Fruit fly (Drosophila melanogaster) whole organism, embryonic: ENCODE data around the gene CG6726.

Experiments
- Antp ChIP-seq: fragments of 200-800 bp; sonication (Bioruptor generic); optimal IDR thresholded peaks from 3 replicates; lab custom pipeline; 2016; ENCODE audit warnings: missing biosample characterization, missing genetic modification characterization
- Blimp-1 ChIP-seq: fragments of 200-800 bp; sonication (Bioruptor generic); optimal IDR thresholded peaks from 3 replicates; lab custom pipeline; 2018; ENCODE audit warnings: missing biosample characterization, missing genetic modification characterization, mild to moderate bottlenecking, moderate library complexity, missing genetic modification reagents
- CG1024 ChIP-seq: fragments of 200-800 bp; sonication (Bioruptor generic); IDR thresholded peaks from 2 replicates; pipeline ENCODE4 v1.3.6; 2022; ENCODE audit warnings: missing biosample characterization, missing genetic modification characterization
- CG10267 ChIP-seq: fragments of 200-800 bp; sonication (Bioruptor generic); optimal IDR thresholded peaks from 2 replicates; lab custom pipeline; 2018; ENCODE audit warnings: missing biosample characterization, mild to moderate bottlenecking, missing genetic modification characterization, moderate library complexity
- CG12391 ChIP-seq: fragments of 200-800 bp; sonication (Bioruptor generic); optimal IDR thresholded peaks from 3 replicates; lab custom pipeline; 2018; ENCODE audit warnings: missing biosample characterization, mild to moderate bottlenecking, missing genetic modification characterization, moderate library complexity
- CG12942 ChIP-seq: fragments of 200-800 bp; sonication (Bioruptor generic); optimal IDR thresholded peaks from 3 replicates; lab custom pipeline; 2016; ENCODE audit warnings: missing biosample characterization, missing genetic modification characterization
- CG15073 ChIP-seq: fragments of 200-800 bp; sonication (Bioruptor generic); optimal IDR thresholded peaks from 2 replicates; lab custom pipeline; 2016; ENCODE audit warnings: missing biosample characterization, missing genetic modification characterization
- CG17328 ChIP-seq: fragments of 200-800 bp; sonication (Bioruptor generic); IDR thresholded peaks from 2 replicates; pipeline ENCODE4 v1.3.6; 2022; ENCODE audit warnings: missing biosample characterization, missing genetic modification characterization
- CG17829 ChIP-seq: fragments of 200-800 bp; optimal IDR thresholded peaks from 2 replicates; lab custom pipeline; 2019; ENCODE audit warnings: missing biosample characterization, mild to moderate bottlenecking, missing genetic modification characterization, moderate library complexity
- CG34422 ChIP-seq: fragments of 200-800 bp; sonication (Bioruptor generic); IDR thresholded peaks from 3 replicates; pipeline ENCODE4 v1.3.6; 2022; ENCODE audit warnings: missing biosample characterization, missing genetic modification characterization
- CG3995 ChIP-seq: fragments of 200-800 bp; sonication (Bioruptor generic); optimal IDR thresholded peaks from 3 replicates; lab custom pipeline; 2016; ENCODE audit warnings: missing biosample characterization, missing genetic modification characterization
- CG4424 ChIP-seq: fragments of 200-800 bp; sonication (Bioruptor generic); optimal IDR thresholded peaks from 3 replicates; lab custom pipeline; 2016; ENCODE audit warnings: missing biosample characterization, missing genetic modification characterization
- CG7357 ChIP-seq: fragments of 200-800 bp; sonication (Bioruptor generic); IDR thresholded peaks from 3 replicates; pipeline ENCODE4 v1.3.6; 2022; ENCODE audit warnings: missing biosample characterization, missing genetic modification characterization
- CG7928 ChIP-seq: fragments of 200-800 bp; sonication (Bioruptor generic); optimal IDR thresholded peaks from 2 replicates; lab custom pipeline; 2017; ENCODE audit warnings: missing biosample characterization, mild to moderate bottlenecking, missing genetic modification characterization
- CG7963 ChIP-seq: fragments of 200-800 bp; sonication (Bioruptor generic); IDR thresholded peaks from 3 replicates; pipeline ENCODE4 v1.3.6; 2022; ENCODE audit warnings: missing biosample characterization, missing genetic modification characterization; ENCODE audit not compliant: partially characterized antibody
- CG9817 ChIP-seq: fragments of 200-800 bp; sonication (Bioruptor generic); optimal IDR thresholded peaks from 2 replicates; lab custom pipeline; 2018; ENCODE audit warnings: missing biosample characterization, mild to moderate bottlenecking, missing genetic modification characterization, moderate library complexity
- CrebB ChIP-seq: fragments of 200-800 bp; sonication (Bioruptor generic); optimal IDR thresholded peaks from 3 replicates; lab custom pipeline; 2018; ENCODE audit warnings: missing biosample characterization, mild to moderate bottlenecking, missing genetic modification characterization
- Deaf1 ChIP-seq: fragments of 200-800 bp; optimal IDR thresholded peaks from 3 replicates; lab custom pipeline; 2019; ENCODE audit warnings: missing biosample characterization, mild to moderate bottlenecking, missing genetic modification characterization, moderate library complexity
- Dek ChIP-seq: fragments of 200-800 bp; sonication (Bioruptor generic); optimal IDR thresholded peaks from 3 replicates; lab custom pipeline; 2019; ENCODE audit warnings: missing biosample characterization, mild to moderate bottlenecking, missing genetic modification characterization, moderate library complexity
- Ets97D ChIP-seq: fragments of 200-800 bp; sonication (Bioruptor generic); optimal IDR thresholded peaks from 3 replicates; lab custom pipeline; 2016; ENCODE audit warnings: missing biosample characterization, missing genetic modification characterization
- Fer1 ChIP-seq: fragments of 200-800 bp; sonication (Bioruptor generic); optimal IDR thresholded peaks from 2 replicates; lab custom pipeline; 2017; ENCODE audit warnings: missing biosample characterization, mild to moderate bottlenecking, missing genetic modification characterization
- H15 ChIP-seq: fragments of 200-800 bp; sonication (Bioruptor generic); IDR thresholded peaks from 3 replicates; pipeline ENCODE4 v1.3.6; 2022; ENCODE audit warnings: missing biosample characterization, missing genetic modification characterization
- MESR4 ChIP-seq: fragments of 200-800 bp; sonication (Bioruptor generic); optimal IDR thresholded peaks from 2 replicates; lab custom pipeline; 2018; ENCODE audit warnings: missing biosample characterization, mild to moderate bottlenecking, missing genetic modification characterization, moderate library complexity
- Med ChIP-seq: fragments of 200-800 bp; sonication (Bioruptor generic); peaks from one replicate; lab custom pipeline; 2016; ENCODE audit warnings: missing biosample characterization, missing genetic modification characterization, mild to moderate bottlenecking, inconsistent platforms, moderate library complexity
- NC2β ChIP-seq: fragments of 200-800 bp; sonication (Bioruptor generic); optimal IDR thresholded peaks from 2 replicates; lab custom pipeline; 2016; ENCODE audit warnings: missing biosample characterization, missing genetic modification characterization
- Neu2 ChIP-seq: fragments of 200-800 bp; sonication (Bioruptor generic); optimal IDR thresholded peaks from 3 replicates; lab custom pipeline; 2016; ENCODE audit warnings: missing biosample characterization, missing genetic modification characterization, borderline replicate concordance
- Oli ChIP-seq: fragments of 200-800 bp; sonication (Bioruptor generic); optimal IDR thresholded peaks from 2 replicates; lab custom pipeline; 2018; ENCODE audit warnings: missing biosample characterization, mild to moderate bottlenecking, missing genetic modification characterization, moderate library complexity
- PHDP ChIP-seq: fragments of 200-800 bp; sonication (Bioruptor generic); optimal IDR thresholded peaks from 3 replicates; lab custom pipeline; 2018; ENCODE audit warnings: missing biosample characterization, mild to moderate bottlenecking, missing genetic modification characterization, moderate library complexity
- Ptx1 ChIP-seq: fragments of 200-800 bp; sonication (Bioruptor generic); IDR thresholded peaks from 2 replicates; pipeline ENCODE4 v1.3.6; 2022; ENCODE audit warnings: missing biosample characterization, missing genetic modification characterization
- Rx ChIP-seq: fragments of 200-800 bp; sonication (Bioruptor generic); IDR thresholded peaks from 2 replicates; pipeline ENCODE4 v1.3.6; 2022; ENCODE audit warnings: missing biosample characterization, missing genetic modification characterization
- Sox100B ChIP-seq: fragments of 200-800 bp; sonication (Bioruptor generic); optimal IDR thresholded peaks from 3 replicates; lab custom pipeline; 2018; ENCODE audit warnings: missing biosample characterization, mild to moderate bottlenecking, missing genetic modification characterization
- Sox102F ChIP-seq: fragments of 200-800 bp; sonication (Bioruptor generic); optimal IDR thresholded peaks from 2 replicates; lab custom pipeline; 2018; ENCODE audit warnings: missing biosample characterization, mild to moderate bottlenecking, missing genetic modification characterization, moderate library complexity
- bab2 ChIP-seq: fragments of 200-800 bp; sonication (Bioruptor generic); optimal IDR thresholded peaks from 2 replicates; lab custom pipeline; 2016; ENCODE audit warnings: missing biosample characterization, missing genetic modification characterization
- bbx ChIP-seq: fragments of 200-800 bp; sonication (Bioruptor generic); IDR thresholded peaks from 2 replicates; pipeline ENCODE4 v1.3.6; 2022; ENCODE audit warnings: missing biosample characterization, missing genetic modification characterization; ENCODE audit not compliant: partially characterized antibody
- cad ChIP-seq: fragments of >200 bp; optimal IDR thresholded peaks from 2 replicates; lab custom pipeline; 2017; ENCODE audit warnings: missing biosample characterization, missing genetic modification characterization
- dan ChIP-seq: fragments of 200-800 bp; sonication (Bioruptor generic); IDR thresholded peaks from 2 replicates; pipeline ENCODE4 v1.3.6; 2022; ENCODE audit warnings: missing biosample characterization, missing genetic modification characterization
- en ChIP-seq: fragments of 200-800 bp; sonication (Bioruptor generic); optimal IDR thresholded peaks from 2 replicates; lab custom pipeline; 2016; ENCODE audit warnings: missing biosample characterization, missing genetic modification characterization
- gce ChIP-seq: fragments of 200-800 bp; sonication (Bioruptor generic); IDR thresholded peaks from 3 replicates; pipeline ENCODE4 v1.3.6; 2022; ENCODE audit warnings: missing biosample characterization, missing genetic modification characterization
- gcm ChIP-seq: fragments of 200-800 bp; sonication (Bioruptor generic); optimal IDR thresholded peaks from 2 replicates; lab custom pipeline; 2019; ENCODE audit warnings: missing biosample characterization, mild to moderate bottlenecking, missing genetic modification characterization, moderate library complexity
- grau ChIP-seq: fragments of 200-800 bp; optimal IDR thresholded peaks from 3 replicates; lab custom pipeline; 2019; ENCODE audit warnings: missing biosample characterization, mild to moderate bottlenecking, missing genetic modification characterization, moderate library complexity
- lbe ChIP-seq: fragments of 200-800 bp; sonication (Bioruptor generic); optimal IDR thresholded peaks from 2 replicates; lab custom pipeline; 2016; ENCODE audit warnings: missing biosample characterization, mild to moderate bottlenecking, missing genetic modification characterization
- org-1 ChIP-seq: fragments of 200-800 bp; sonication (Bioruptor generic); optimal IDR thresholded peaks from 2 replicates; lab custom pipeline; 2017; ENCODE audit warnings: missing biosample characterization, missing genetic modification characterization
- peb ChIP-seq: fragments of 200-800 bp; sonication (Bioruptor generic); IDR thresholded peaks from 2 replicates; pipeline ENCODE4 v1.3.6; 2022; ENCODE audit warnings: missing biosample characterization, missing genetic modification characterization
- run ChIP-seq: fragments of 200-800 bp; sonication (Bioruptor generic); optimal IDR thresholded peaks from 3 replicates; lab custom pipeline; 2018; ENCODE audit warnings: missing biosample characterization, mild to moderate bottlenecking, missing genetic modification characterization
- sens-2 ChIP-seq: fragments of 200-800 bp; sonication (Bioruptor generic); IDR thresholded peaks from 2 replicates; pipeline ENCODE4 v1.3.6; 2022; ENCODE audit warnings: missing biosample characterization, missing genetic modification characterization
- seq ChIP-seq: fragments of 200-800 bp; sonication (Bioruptor generic); IDR thresholded peaks from 2 replicates; pipeline ENCODE4 v1.3.6; 2022; ENCODE audit warnings: missing biosample characterization, missing genetic modification characterization
- sima ChIP-seq: fragments of 200-800 bp; sonication (Bioruptor generic); optimal IDR thresholded peaks from 2 replicates; lab custom pipeline; 2016; ENCODE audit warnings: missing biosample characterization, missing genetic modification characterization
- sr ChIP-seq: fragments of 200-800 bp; sonication (Bioruptor generic); IDR thresholded peaks from 3 replicates; pipeline ENCODE4 v1.3.6; 2022; ENCODE audit warnings: missing biosample characterization, missing genetic modification characterization
- tx ChIP-seq: fragments of 200-800 bp; sonication (Bioruptor generic); optimal IDR thresholded peaks from 2 replicates; lab custom pipeline; 2016; ENCODE audit warnings: missing biosample characterization, missing genetic modification characterization
- unpg ChIP-seq: fragments of 200-800 bp; sonication (Bioruptor generic); optimal IDR thresholded peaks from 3 replicates; lab custom pipeline; 2018; ENCODE audit warnings: missing biosample characterization, mild to moderate bottlenecking, missing genetic modification characterization, moderate library complexity
- wdn ChIP-seq: fragments of 200-800 bp; sonication (Bioruptor generic); IDR thresholded peaks from 2 replicates; pipeline ENCODE4 v1.3.6; 2022; ENCODE audit warnings: missing biosample characterization, missing genetic modification characterization
- zen ChIP-seq: fragments of 200-800 bp; sonication (Bioruptor generic); optimal IDR thresholded peaks from 3 replicates; lab custom pipeline; 2018; ENCODE audit warnings: missing biosample characterization, mild to moderate bottlenecking, missing genetic modification characterization, moderate library complexity

Gene CG6726

dm6 chr3R:23061209-23061608 lies 30.3 kb upstream of the CG6726 start, which contains the start of the genes sav and Ublcp1 (continued):
- TF ChIP-seq org-1 (GFP tag; lab: Kevin White, UChicago): no peak
- no peak for TF ChIP-seq CG3995 (GFP tag; lab: Kevin White, UChicago)
- no peak for TF ChIP-seq peb
- TF ChIP-seq Neu2: no peak
- peak; percentile 80 for TF ChIP-seq CG7963
- no peak for TF ChIP-seq dan (GFP tag; lab: Robert Waterston, UW)
- TF ChIP-seq seq: no peak
- TF ChIP-seq gcm (GFP tag; lab: Kevin White, UChicago): no peak
- TF ChIP-seq CG4424 (GFP tag; lab: Kevin White, UChicago): peak; percentile 20
- no peak for TF ChIP-seq Sox100B
- no peak for TF ChIP-seq en (GFP tag; lab: Kevin White, UChicago)
- TF ChIP-seq zen (tag; lab: Kevin White, UChicago): peak; percentile 44
- peak; percentile 18 for TF ChIP-seq Med (GFP tag; lab: Kevin White, UChicago)
- TF ChIP-seq CG12391 (tag; lab: Kevin White, UChicago): peak; percentile 65
- TF ChIP-seq Sox102F: peak; percentile 30
- TF ChIP-seq sens-2: no peak
- TF ChIP-seq Blimp-1 (GFP tag; lab: Kevin White, UChicago): no peak
- TF ChIP-seq Deaf1: peak; percentile 21
- TF ChIP-seq cad (GFP tag; lab: Kevin White, UChicago): no peak
- no peak for TF ChIP-seq tx (GFP tag; lab: Kevin White, UChicago)
- TF ChIP-seq bab2 (GFP tag; lab: Kevin White, UChicago): no peak
- TF ChIP-seq Ets97D (GFP tag; lab: Kevin White, UChicago): peak; percentile 42
- TF ChIP-seq CrebB: no peak
- no peak for TF ChIP-seq wdn (GFP tag; lab: Robert Waterston, UW)
- no peak for TF ChIP-seq CG7928 (GFP tag; lab: Kevin White, UChicago)
- peak; percentile 61 for TF ChIP-seq lbe (GFP tag; lab: Kevin White, UChicago)
- no peak for TF ChIP-seq Antp (GFP tag; lab: Kevin White, UChicago)
- no peak for TF ChIP-seq NC2β (GFP tag; lab: Kevin White, UChicago)
- no peak for TF ChIP-seq run (tag; lab: Kevin White, UChicago)
- TF ChIP-seq CG7357 (GFP tag; lab: Robert Waterston, UW): no peak
- TF ChIP-seq CG1024 (GFP tag; lab: Robert Waterston, UW): no peak
- TF ChIP-seq Ptx1 (GFP tag; lab: Robert Waterston, UW): 0 out of 2 replicates have a peak, but pooled peaks have one; percentile 7
- TF ChIP-seq Dek (tag; lab: Kevin White, UChicago): no peak
- peak; percentile 16 for TF ChIP-seq Oli
- TF ChIP-seq CG10267: peak; percentile 64
- TF ChIP-seq CG34422: no peak; the same call in 2 of the 3 replicates
- peak; percentile 36 for TF ChIP-seq unpg (GFP tag; lab: Kevin White, UChicago)
- no peak for TF ChIP-seq sr (GFP tag; lab: Robert Waterston, UW)
- peak; percentile 41 for TF ChIP-seq Fer1 (GFP tag; lab: Kevin White, UChicago)
- peak; percentile 53 for TF ChIP-seq CG17829 (tag; lab: Kevin White, UChicago)
- peak; percentile 25 for TF ChIP-seq grau
- TF ChIP-seq CG15073 (GFP tag; lab: Kevin White, UChicago): no peak
- no peak for TF ChIP-seq sima (GFP tag; lab: Kevin White, UChicago)
- TF ChIP-seq PHDP (tag; lab: Kevin White, UChicago): peak; percentile 45
- no peak for TF ChIP-seq CG9817
- no peak for TF ChIP-seq Rx (GFP tag; lab: Robert Waterston, UW)
- TF ChIP-seq CG12942: peak; percentile 0
- no peak for TF ChIP-seq H15 (GFP tag; lab: Robert Waterston, UW)
- TF ChIP-seq gce (GFP tag; lab: Robert Waterston, UW): no peak
- TF ChIP-seq MESR4 (GFP tag; lab: Kevin White, UChicago): peak; percentile 10
- TF ChIP-seq bbx: peak; percentile 90
- TF ChIP-seq CG17328 (GFP tag; lab: Robert Waterston, UW): no peak
